Fruit fly (Drosophila melanogaster) whole organism, embryonic: ENCODE results near the gene phr6-4.
A peak's percentile ranks its signal among the peaks of the same experiment; 100 is the strongest.

Experiments used
- Asciz ChIP-seq: fragments of 200-800 bp; sonication (Bioruptor generic); optimal IDR thresholded peaks from 2 replicates; lab custom pipeline; 2017; ENCODE audit warnings: missing biosample characterization, mild to moderate bottlenecking, missing genetic modification characterization, missing genetic modification reagents
- B-H1 ChIP-seq: fragments of 200-800 bp; sonication (Bioruptor generic); IDR thresholded peaks from 3 replicates; pipeline ENCODE4 v1.3.6; 2022; ENCODE audit warnings: missing biosample characterization, missing genetic modification characterization
- C15 ChIP-seq: fragments of 200-800 bp; sonication (Bioruptor generic); IDR thresholded peaks from 3 replicates; pipeline ENCODE4 v1.3.6; 2022; ENCODE audit warnings: missing biosample characterization, missing genetic modification characterization
- CG10979 ChIP-seq: fragments of 200-800 bp; sonication (Bioruptor generic); optimal IDR thresholded peaks from 2 replicates; lab custom pipeline; 2018; ENCODE audit warnings: missing biosample characterization, mild to moderate bottlenecking, missing genetic modification characterization, moderate library complexity
- CG11247 ChIP-seq: fragments of 200-800 bp; sonication (Bioruptor generic); IDR thresholded peaks from 2 replicates; pipeline ENCODE4 v1.3.6; 2022; ENCODE audit warnings: missing biosample characterization, missing genetic modification characterization
- CG12071 ChIP-seq: fragments of 200-800 bp; sonication (Bioruptor generic); optimal IDR thresholded peaks from 3 replicates; lab custom pipeline; 2018; ENCODE audit warnings: missing biosample characterization, mild to moderate bottlenecking, missing genetic modification characterization
- CG12659 ChIP-seq: fragments of 200-800 bp; sonication (Bioruptor generic); optimal IDR thresholded peaks from 3 replicates; lab custom pipeline; 2017; ENCODE audit warnings: mild to moderate bottlenecking, missing biosample characterization, missing genetic modification reagents, missing genetic modification characterization
- CG14710 ChIP-seq: fragments of 200-800 bp; sonication (Bioruptor generic); optimal IDR thresholded peaks from 3 replicates; lab custom pipeline; 2019; ENCODE audit warnings: missing biosample characterization, mild to moderate bottlenecking, missing genetic modification characterization, moderate library complexity
- CG15073 ChIP-seq: fragments of 200-800 bp; sonication (Bioruptor generic); optimal IDR thresholded peaks from 2 replicates; lab custom pipeline; 2016; ENCODE audit warnings: missing biosample characterization, missing genetic modification characterization
- CG16815 ChIP-seq: fragments of 200-800 bp; sonication (Bioruptor generic); optimal IDR thresholded peaks from 3 replicates; lab custom pipeline; 2017; ENCODE audit warnings: missing biosample characterization, mild to moderate bottlenecking, missing genetic modification characterization
- CG17568 ChIP-seq: fragments of 200-800 bp; sonication (Bioruptor generic); optimal IDR thresholded peaks from 2 replicates; lab custom pipeline; 2018; ENCODE audit warnings: missing biosample characterization, mild to moderate bottlenecking, missing genetic modification characterization, moderate library complexity
- CG1792 ChIP-seq: fragments of 200-800 bp; sonication (Bioruptor generic); optimal IDR thresholded peaks from 2 replicates; lab custom pipeline; 2016; ENCODE audit warnings: missing biosample characterization, missing genetic modification characterization
- CG2875 ChIP-seq: fragments of 200-800 bp; sonication (Bioruptor generic); optimal IDR thresholded peaks from 2 replicates; lab custom pipeline; 2017; ENCODE audit warnings: missing biosample characterization, mild to moderate bottlenecking, missing genetic modification characterization, missing genetic modification reagents
- CG34376 ChIP-seq: fragments of 200-800 bp; sonication (Bioruptor generic); optimal IDR thresholded peaks from 2 replicates; lab custom pipeline; 2018; ENCODE audit warnings: missing biosample characterization, mild to moderate bottlenecking, missing genetic modification characterization
- CG4328 ChIP-seq: fragments of 200-800 bp; sonication (Bioruptor generic); optimal IDR thresholded peaks from 3 replicates; lab custom pipeline; 2017; ENCODE audit warnings: missing biosample characterization, missing genetic modification reagents, missing genetic modification characterization
- CG4820 ChIP-seq: fragments of 200-800 bp; sonication (Bioruptor generic); optimal IDR thresholded peaks from 3 replicates; lab custom pipeline; 2016; ENCODE audit warnings: missing biosample characterization, missing genetic modification characterization
- CG4854 ChIP-seq: fragments of 200-800 bp; sonication (Bioruptor generic); optimal IDR thresholded peaks from 2 replicates; lab custom pipeline; 2016; ENCODE audit warnings: missing biosample characterization, missing genetic modification characterization, inconsistent platforms
- CG7357 ChIP-seq: fragments of 200-800 bp; sonication (Bioruptor generic); IDR thresholded peaks from 3 replicates; pipeline ENCODE4 v1.3.6; 2022; ENCODE audit warnings: missing biosample characterization, missing genetic modification characterization
- CG7839 ChIP-seq: fragments of 200-800 bp; sonication (Bioruptor generic); optimal IDR thresholded peaks from 3 replicates; lab custom pipeline; 2018; ENCODE audit warnings: missing biosample characterization, mild to moderate bottlenecking, missing genetic modification characterization, moderate library complexity
- CG8359 ChIP-seq: fragments of 200-800 bp; sonication (Bioruptor generic); optimal IDR thresholded peaks from 2 replicates; lab custom pipeline; 2017; ENCODE audit warnings: missing biosample characterization, mild to moderate bottlenecking, missing genetic modification characterization, borderline replicate concordance
- CG9797 ChIP-seq: fragments of 200-800 bp; sonication (Bioruptor generic); optimal IDR thresholded peaks from 3 replicates; lab custom pipeline; 2018; ENCODE audit warnings: missing biosample characterization, mild to moderate bottlenecking, missing genetic modification characterization
- CkIIα-i1 ChIP-seq: fragments of 200-800 bp; sonication (Bioruptor generic); IDR thresholded peaks from 2 replicates; pipeline ENCODE4 v1.3.6; 2022; ENCODE audit warnings: missing biosample characterization, missing genetic modification characterization
- D19B ChIP-seq: fragments of 200-800 bp; sonication (Bioruptor generic); optimal IDR thresholded peaks from 2 replicates; lab custom pipeline; 2017; ENCODE audit warnings: missing biosample characterization, mild to moderate bottlenecking, missing genetic modification characterization
- E2f2 ChIP-seq: fragments of 200-800 bp; sonication (Bioruptor generic); IDR thresholded peaks from 2 replicates; pipeline ENCODE4 v1.3.6; 2022; ENCODE audit warnings: missing biosample characterization, missing genetic modification characterization
- Ets97D ChIP-seq: fragments of 200-800 bp; sonication (Bioruptor generic); optimal IDR thresholded peaks from 3 replicates; lab custom pipeline; 2016; ENCODE audit warnings: missing biosample characterization, missing genetic modification characterization
- Fer1 ChIP-seq: fragments of 200-800 bp; sonication (Bioruptor generic); optimal IDR thresholded peaks from 2 replicates; lab custom pipeline; 2017; ENCODE audit warnings: missing biosample characterization, mild to moderate bottlenecking, missing genetic modification characterization
- Fer3 ChIP-seq: fragments of 200-800 bp; sonication (Bioruptor generic); optimal IDR thresholded peaks from 2 replicates; lab custom pipeline; 2018; ENCODE audit warnings: missing biosample characterization, mild to moderate bottlenecking, missing genetic modification characterization, moderate library complexity
- HLHmδ ChIP-seq: fragments of 200-800 bp; sonication (Bioruptor generic); optimal IDR thresholded peaks from 2 replicates; lab custom pipeline; 2018; ENCODE audit warnings: missing biosample characterization, mild to moderate bottlenecking, missing genetic modification characterization, moderate library complexity
- Hand ChIP-seq: fragments of 200-800 bp; sonication (Bioruptor generic); optimal IDR thresholded peaks from 2 replicates; lab custom pipeline; 2017; ENCODE audit warnings: mild to moderate bottlenecking, missing biosample characterization, missing genetic modification reagents, missing genetic modification characterization
- Hey ChIP-seq: fragments of 200-800 bp; sonication (Bioruptor generic); optimal IDR thresholded peaks from 3 replicates; lab custom pipeline; 2018; ENCODE audit warnings: missing biosample characterization, mild to moderate bottlenecking, missing genetic modification characterization
- NK7.1 ChIP-seq: fragments of 200-800 bp; sonication (Bioruptor generic); optimal IDR thresholded peaks from 3 replicates; lab custom pipeline; 2016; ENCODE audit warnings: missing biosample characterization, missing genetic modification characterization
- Opbp ChIP-seq: fragments of 200-800 bp; sonication (Bioruptor generic); IDR thresholded peaks from 3 replicates; pipeline ENCODE4 v1.3.6; 2022; ENCODE audit warnings: missing biosample characterization, missing genetic modification characterization; ENCODE audit not compliant: partially characterized antibody
- Poxn ChIP-seq: fragments of 200-800 bp; sonication (Bioruptor generic); IDR thresholded peaks from 2 replicates; pipeline ENCODE4 v1.3.6; 2022; ENCODE audit warnings: missing biosample characterization, missing genetic modification characterization
- Rx ChIP-seq: fragments of 200-800 bp; sonication (Bioruptor generic); IDR thresholded peaks from 2 replicates; pipeline ENCODE4 v1.3.6; 2022; ENCODE audit warnings: missing biosample characterization, missing genetic modification characterization
- Sox102F ChIP-seq: fragments of 200-800 bp; sonication (Bioruptor generic); optimal IDR thresholded peaks from 2 replicates; lab custom pipeline; 2018; ENCODE audit warnings: missing biosample characterization, mild to moderate bottlenecking, missing genetic modification characterization, moderate library complexity
- Tbp ChIP-seq: fragments of >200 bp; optimal IDR thresholded peaks from 2 replicates; lab custom pipeline; 2018; ENCODE audit warnings: missing biosample characterization, missing genetic modification characterization
- ase ChIP-seq: fragments of 200-800 bp; sonication (Bioruptor generic); IDR thresholded peaks from 3 replicates; pipeline ENCODE4 v1.3.6; 2022; ENCODE audit warnings: missing biosample characterization, missing genetic modification characterization
- br ChIP-seq: fragments of >200 bp; optimal IDR thresholded peaks from 2 replicates; lab custom pipeline; 2017
- cad ChIP-seq: fragments of >200 bp; optimal IDR thresholded peaks from 2 replicates; lab custom pipeline; 2017; ENCODE audit warnings: missing biosample characterization, missing genetic modification characterization
- cas ChIP-seq: fragments of 200-800 bp; sonication (Bioruptor generic); IDR thresholded peaks from 2 replicates; pipeline ENCODE4 v1.3.6; 2022; ENCODE audit warnings: missing biosample characterization, missing genetic modification characterization
- cato ChIP-seq: fragments of 200-800 bp; sonication (Bioruptor generic); optimal IDR thresholded peaks from 2 replicates; lab custom pipeline; 2016; ENCODE audit warnings: missing biosample characterization, missing genetic modification characterization, borderline replicate concordance
- chif ChIP-seq, 2 experiments: fragments of 200-800 bp; sonication (Bioruptor generic); optimal IDR thresholded peaks; 3 replicates each; lab custom pipeline; 2016; ENCODE audit warnings: missing biosample characterization in 2 of 2, missing genetic modification characterization in 2 of 2
- disco-r ChIP-seq: fragments of 200-800 bp; sonication (Bioruptor generic); optimal IDR thresholded peaks from 2 replicates; lab custom pipeline; 2016; ENCODE audit warnings: missing biosample characterization, missing genetic modification characterization
- emc ChIP-seq: fragments of 200-800 bp; sonication (Bioruptor generic); optimal IDR thresholded peaks from 2 replicates; lab custom pipeline; 2016; ENCODE audit warnings: missing biosample characterization, missing genetic modification characterization
- grau ChIP-seq: fragments of 200-800 bp; optimal IDR thresholded peaks from 3 replicates; lab custom pipeline; 2019; ENCODE audit warnings: missing biosample characterization, mild to moderate bottlenecking, missing genetic modification characterization, moderate library complexity
- h ChIP-seq: fragments of >200 bp; optimal IDR thresholded peaks from 2 replicates; lab custom pipeline; 2017
- hb ChIP-seq: fragments of 200-800 bp; sonication (Bioruptor generic); IDR thresholded peaks from 3 replicates; pipeline ENCODE4 v1.3.6; 2022; ENCODE audit warnings: missing biosample characterization, missing genetic modification characterization; ENCODE audit not compliant: partially characterized antibody
- pan ChIP-seq, 4 experiments: fragments of >200 bp in 3 of 4; fragments of 200-800 bp in 1 of 4; sonication (Bioruptor generic) in 1 of 4; optimal IDR thresholded peaks in 3 of 4; IDR thresholded peaks in 1 of 4; 2 replicates each; pipeline versions ENCODE4 v1.3.6 to Lab custom; 2017 to 2022; ENCODE audit warnings: missing biosample characterization in 2 of 4, missing genetic modification characterization in 2 of 4, mixed read lengths in 1 of 4
- pum ChIP-seq: fragments of 200-800 bp; sonication (Bioruptor generic); optimal IDR thresholded peaks from 2 replicates; lab custom pipeline; 2016; ENCODE audit warnings: missing biosample characterization, missing genetic modification characterization
- sisA ChIP-seq: fragments of 200-800 bp; sonication (Bioruptor generic); IDR thresholded peaks from 2 replicates; pipeline ENCODE4 v1.3.6; 2022; ENCODE audit warnings: missing biosample characterization, missing genetic modification characterization
- stc ChIP-seq: fragments of 200-800 bp; sonication (Bioruptor generic); IDR thresholded peaks from 2 replicates; pipeline ENCODE4 v1.3.6; 2022; ENCODE audit warnings: missing biosample characterization, missing genetic modification characterization
- stwl ChIP-seq: fragments of 200-800 bp; sonication (Bioruptor generic); optimal IDR thresholded peaks from 3 replicates; lab custom pipeline; 2018; ENCODE audit warnings: missing biosample characterization, mild to moderate bottlenecking, missing genetic modification characterization, moderate library complexity

The phr6-4 gene

DNA sequence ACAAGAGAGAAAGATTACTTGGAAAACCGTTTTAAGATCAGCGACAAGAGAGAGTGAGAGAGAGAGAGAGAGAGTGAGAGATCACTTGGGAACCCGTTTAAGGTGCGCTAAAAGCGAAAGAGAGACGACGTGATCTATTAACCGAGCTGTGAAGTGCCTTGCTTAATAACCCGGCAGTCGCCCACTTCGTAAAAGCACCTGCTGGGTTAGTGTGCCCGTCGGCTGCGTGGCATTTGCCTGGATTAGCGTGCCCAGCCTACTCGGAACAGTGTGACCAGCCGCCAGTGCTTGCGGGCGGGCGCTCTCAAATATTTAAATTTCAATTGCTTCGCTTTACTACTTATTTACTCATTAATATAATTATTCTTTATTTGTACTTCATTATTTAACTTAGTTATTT lies 7.2 kb downstream of the phr6-4 start (continued):
- TF ChIP-seq Hand (GFP tag; lab: Kevin White, UChicago) (no peak), CG4854 (GFP tag; lab: Kevin White, UChicago) (no peak), D19B (GFP tag; lab: Kevin White, UChicago) (no peak), sisA (GFP tag; lab: Robert Waterston, UW) (no peak), CG7839 (tag; lab: Kevin White, UChicago) (no peak), CG11247 (no peak), Rx (no peak), CG2875 (GFP tag; lab: Kevin White, UChicago) (no peak), CG12659 (peak; percentile 33), pum (GFP tag; lab: Kevin White, UChicago) (no peak), cas (GFP tag; lab: Robert Waterston, UW) (no peak), CG12071 (no peak), CG4328 (no peak), CG1792 (GFP tag; lab: Kevin White, UChicago) (no peak), ase (GFP tag; lab: Robert Waterston, UW) (no peak), Tbp (GFP tag; lab: Kevin White, UChicago) (no peak), br (no peak), emc (no peak), Fer3 (tag; lab: Kevin White, UChicago) (no peak), CG9797 (GFP tag; lab: Kevin White, UChicago) (peak; percentile 95), B-H1 (GFP tag; lab: Robert Waterston, UW) (no peak), E2f2 (GFP tag; lab: Robert Waterston, UW) (peak; percentile 99), CG14710 (tag; lab: Kevin White, UChicago) (peak; percentile 43), CG16815 (no peak), CkIIα-i1 (GFP tag; lab: Robert Waterston, UW) (no peak), CG17568 (no peak), CG8359 (GFP tag; lab: Kevin White, UChicago) (no peak), pan (optimal IDR thresholded peaks at IDR 0.05; lab: Kevin White, UChicago) (no peak), pan (GFP tag; optimal IDR thresholded peaks at IDR 0.05 in 1 of 2, IDR thresholded peaks at IDR 0.05 in 1 of 2) (no peak), disco-r (GFP tag; lab: Kevin White, UChicago) (no peak), Fer1 (GFP tag; lab: Kevin White, UChicago) (no peak), Sox102F (no peak), CG10979 (tag; lab: Kevin White, UChicago) (no peak), CG15073 (GFP tag; lab: Kevin White, UChicago) (no peak), stc (GFP tag; lab: Robert Waterston, UW) (0 out of 2 replicates have a peak, but pooled peaks have one; percentile 33), CG7357 (GFP tag; lab: Robert Waterston, UW) (no peak), stwl (tag; lab: Kevin White, UChicago) (peak; percentile 95), Asciz (GFP tag; lab: Kevin White, UChicago) (no peak), Poxn (GFP tag; lab: Robert Waterston, UW) (no peak), cad (GFP tag; lab: Kevin White, UChicago) (no peak), Opbp (GFP tag; lab: Robert Waterston, UW) (peak; percentile 73; the same call in 2 of the 3 replicates), HLHmδ (GFP tag; lab: Kevin White, UChicago) (no peak), cato (GFP tag; lab: Kevin White, UChicago) (no peak), Hey (tag; lab: Kevin White, UChicago) (no peak), chif (GFP tag; optimal IDR thresholded peaks at IDR 0.05; lab: Kevin White, UChicago) (no peak), grau (tag; lab: Kevin White, UChicago) (peak; percentile 2), hb (GFP tag; lab: Robert Waterston, UW) (no peak), Ets97D (GFP tag; lab: Kevin White, UChicago) (peak; percentile 66), CG4820 (GFP tag; lab: Kevin White, UChicago) (no peak), NK7.1 (GFP tag; lab: Kevin White, UChicago) (no peak), h (lab: Kevin White, UChicago) (no peak), C15 (no peak), CG34376 (GFP tag; lab: Kevin White, UChicago) (no peak)
